Worm (Caenorhabditis elegans) whole organism, L4/young adult: Measurements from ENCODE around the gene ZK896.5.

Source experiments
- W03F9.2 ChIP-seq: fragments of 150-350 bp; optimal IDR thresholded peaks from 2 replicates; lab custom pipeline; 2014; ENCODE audit warnings: missing biosample characterization, missing genetic modification characterization
- dao-5 ChIP-seq: sonication (generic microtip); optimal IDR thresholded peaks from 2 replicates; lab custom pipeline; 2016; ENCODE audit warnings: missing genotype, missing genetic modification characterization, moderate library complexity, missing compliant biosample characterization
- him-1 ChIP-seq: sonication (generic microtip); optimal IDR thresholded peaks from 2 replicates; lab custom pipeline; 2016; ENCODE audit warnings: missing genotype, missing genetic modification reagents, missing genetic modification characterization, missing compliant biosample characterization

The ZK896.5 gene

DNA sequence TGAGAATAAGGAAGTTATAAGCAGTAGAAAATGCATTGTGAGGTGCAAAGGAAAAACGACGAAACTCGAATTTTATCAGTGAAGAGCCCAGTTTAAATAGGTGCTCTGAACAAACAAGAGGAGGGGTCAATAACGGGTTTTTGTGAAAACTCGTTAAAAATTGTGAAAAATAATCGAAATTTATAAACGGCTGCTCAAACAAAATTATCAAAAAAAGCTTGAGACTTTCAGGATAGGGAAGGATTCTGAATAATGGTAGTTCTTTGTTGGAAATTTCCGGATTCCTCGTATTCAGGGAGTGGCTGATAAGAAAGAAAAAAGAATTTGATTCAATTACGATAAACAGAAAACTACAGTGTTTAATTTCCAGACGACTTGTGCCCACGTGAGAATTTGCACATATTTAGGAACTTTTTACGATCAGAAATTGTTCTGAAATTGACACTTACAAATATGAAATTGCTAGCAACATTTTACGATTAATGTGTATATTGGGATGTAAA, 7.9 kb downstream of the ZK896.5 start, which contains the start of gene clec-187:
Gene clec-187 (minus strand): TSS at position 51 of the 503 bp plus-strand sequence.
- TF ChIP-seq dao-5 (tag; lab: Kevin White, UChicago) (no peak), W03F9.2 (tag; lab: Kevin White, UChicago) (no peak), him-1 (tag; lab: Kevin White, UChicago) (no peak)

DNA sequence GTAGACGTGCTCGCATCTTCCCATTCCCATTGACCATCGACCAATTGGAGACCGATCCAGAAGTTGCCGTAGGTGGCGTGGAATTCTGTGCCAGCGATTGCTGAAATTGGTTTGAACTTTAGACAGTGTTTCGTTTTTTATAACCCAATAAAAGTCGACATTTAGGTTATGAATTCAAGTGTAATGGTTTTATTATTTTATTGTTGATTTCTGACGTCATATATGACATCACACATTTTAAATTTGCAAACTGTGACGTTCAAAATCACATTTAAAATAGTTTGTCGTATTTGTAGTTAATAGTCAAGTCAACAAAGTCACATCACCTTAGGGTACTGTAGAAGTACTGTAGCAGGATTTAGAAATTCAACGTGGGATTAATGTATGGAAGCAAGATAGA, 9.1 kb downstream of the ZK896.5 start:
- TF ChIP-seq him-1 (tag; lab: Kevin White, UChicago) (no peak), dao-5 (tag; lab: Kevin White, UChicago) (no peak), W03F9.2 (tag; lab: Kevin White, UChicago) (no peak)

DNA sequence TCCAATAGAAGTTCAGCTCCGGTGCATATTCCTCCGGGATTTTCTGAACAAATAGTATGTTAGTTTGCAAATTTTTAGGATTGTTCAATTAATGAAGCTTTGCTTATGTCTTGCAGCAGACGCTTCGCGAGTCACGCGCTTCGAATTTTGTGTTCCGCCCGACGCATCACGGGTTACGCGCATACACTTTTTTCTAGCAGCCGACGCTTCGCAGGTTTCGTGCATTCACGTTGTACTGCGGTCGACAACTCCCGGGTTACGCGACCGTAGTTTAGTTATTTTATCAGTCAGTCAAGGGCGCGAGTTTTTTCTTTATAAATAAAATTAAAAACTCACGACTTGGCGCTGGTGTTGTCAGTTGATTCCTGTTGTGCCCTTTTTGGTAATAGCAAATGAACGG, 9.6 kb downstream of the ZK896.5 start:
- TF ChIP-seq dao-5 (tag; lab: Kevin White, UChicago) (no peak), W03F9.2 (tag; lab: Kevin White, UChicago) (no peak), him-1 (tag; lab: Kevin White, UChicago) (no peak)

DNA sequence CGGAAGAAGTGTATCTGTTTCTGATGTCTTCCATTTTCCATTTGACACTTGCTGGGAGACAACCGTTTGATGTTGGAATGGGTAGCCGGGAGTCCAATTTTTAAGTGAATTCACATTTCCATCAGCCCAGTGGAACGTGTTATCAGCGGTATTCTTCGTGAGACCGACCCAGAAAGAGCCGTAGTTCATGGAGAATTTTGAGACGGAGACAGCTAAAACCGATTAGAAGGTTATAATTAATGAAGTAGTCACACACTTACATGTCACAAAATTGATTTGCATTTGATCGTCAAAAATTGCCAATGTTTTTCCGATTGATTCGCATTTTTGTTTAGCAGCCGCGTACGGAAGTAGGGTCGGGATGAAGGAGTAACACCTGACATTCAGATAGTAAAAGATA, 10.1 kb downstream of the ZK896.5 start:
- TF ChIP-seq dao-5 (tag; lab: Kevin White, UChicago) (no peak), him-1 (tag; lab: Kevin White, UChicago) (no peak), W03F9.2 (tag; lab: Kevin White, UChicago) (no peak)

DNA sequence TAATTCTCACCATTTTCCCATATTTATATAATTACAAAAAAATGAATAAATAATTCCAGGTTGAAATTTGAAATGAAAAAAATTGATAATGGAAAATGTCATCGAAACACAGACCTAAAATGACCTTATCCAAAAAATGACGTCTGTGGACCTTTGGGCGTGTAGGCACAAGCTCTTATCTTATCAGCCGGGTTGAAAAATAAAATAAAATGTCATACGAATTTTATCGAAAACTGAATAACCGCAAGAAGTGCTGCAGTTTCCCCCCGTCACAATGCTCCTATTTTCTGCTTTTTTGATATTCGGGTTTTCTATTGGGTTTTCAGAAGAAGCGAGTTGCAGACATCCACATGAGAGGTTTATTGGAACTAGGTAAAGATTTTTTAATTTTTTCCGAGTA, 13.6 kb downstream of the ZK896.5 start, which contains the start of gene clec-186:
Gene clec-186 (plus strand): TSS at position 226 of the 400 bp plus-strand sequence.
- TF ChIP-seq him-1 (tag; lab: Kevin White, UChicago) (no peak), W03F9.2 (tag; lab: Kevin White, UChicago) (no peak), dao-5 (tag; lab: Kevin White, UChicago) (no peak)

DNA sequence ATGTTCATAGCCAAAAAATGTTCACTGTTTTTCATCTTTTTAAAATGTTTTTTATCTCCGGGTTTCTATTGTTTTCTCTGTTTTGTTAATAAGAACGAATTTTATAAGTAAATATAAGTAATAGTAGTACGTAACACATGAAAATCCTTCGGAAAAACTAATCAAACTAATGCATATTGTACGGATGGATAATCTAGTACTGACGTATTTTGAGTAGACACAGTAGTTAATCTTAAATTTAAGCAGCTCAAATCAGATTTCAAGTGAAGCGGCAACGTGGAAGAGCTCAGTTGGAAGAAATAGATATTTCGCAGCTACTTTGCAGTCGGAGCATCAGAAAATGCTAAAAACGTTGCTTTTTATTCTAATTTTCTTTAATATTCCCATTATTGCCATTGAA, 19.6 kb downstream of the ZK896.5 start, which contains the start of gene gcy-18:
Gene gcy-18 (plus strand): TSS at position 301 of the 400 bp plus-strand sequence.
- TF ChIP-seq dao-5 (tag; lab: Kevin White, UChicago) (no peak), W03F9.2 (tag; lab: Kevin White, UChicago) (no peak), him-1 (tag; lab: Kevin White, UChicago) (no peak)

DNA sequence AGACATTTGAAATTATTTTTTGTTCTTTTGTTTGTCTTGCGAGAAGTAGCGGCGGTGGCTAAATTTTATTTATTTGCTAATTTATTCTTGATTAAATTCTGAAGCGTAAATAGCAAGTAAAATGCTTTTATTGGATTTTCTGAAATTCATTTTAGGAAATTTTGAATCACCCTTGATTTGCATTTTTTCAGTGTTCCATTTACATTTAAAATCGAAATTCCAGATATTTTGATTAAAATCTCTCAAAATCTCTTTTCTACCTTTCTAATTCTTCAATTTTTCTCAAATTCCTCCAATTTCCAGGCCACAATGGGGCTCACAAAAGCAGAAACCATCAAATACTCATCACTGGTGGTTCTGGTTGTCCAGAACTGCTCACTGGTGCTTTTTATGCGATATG, 24.2 kb downstream of the ZK896.5 start, which contains the start of gene nstp-5:
Gene nstp-5 (plus strand): TSS at position 301 of the 400 bp plus-strand sequence.
- no peak for TF ChIP-seq dao-5 (tag; lab: Kevin White, UChicago)
- TF ChIP-seq him-1 (tag; lab: Kevin White, UChicago) = no peak
- TF ChIP-seq W03F9.2 (tag; lab: Kevin White, UChicago) = no peak

DNA sequence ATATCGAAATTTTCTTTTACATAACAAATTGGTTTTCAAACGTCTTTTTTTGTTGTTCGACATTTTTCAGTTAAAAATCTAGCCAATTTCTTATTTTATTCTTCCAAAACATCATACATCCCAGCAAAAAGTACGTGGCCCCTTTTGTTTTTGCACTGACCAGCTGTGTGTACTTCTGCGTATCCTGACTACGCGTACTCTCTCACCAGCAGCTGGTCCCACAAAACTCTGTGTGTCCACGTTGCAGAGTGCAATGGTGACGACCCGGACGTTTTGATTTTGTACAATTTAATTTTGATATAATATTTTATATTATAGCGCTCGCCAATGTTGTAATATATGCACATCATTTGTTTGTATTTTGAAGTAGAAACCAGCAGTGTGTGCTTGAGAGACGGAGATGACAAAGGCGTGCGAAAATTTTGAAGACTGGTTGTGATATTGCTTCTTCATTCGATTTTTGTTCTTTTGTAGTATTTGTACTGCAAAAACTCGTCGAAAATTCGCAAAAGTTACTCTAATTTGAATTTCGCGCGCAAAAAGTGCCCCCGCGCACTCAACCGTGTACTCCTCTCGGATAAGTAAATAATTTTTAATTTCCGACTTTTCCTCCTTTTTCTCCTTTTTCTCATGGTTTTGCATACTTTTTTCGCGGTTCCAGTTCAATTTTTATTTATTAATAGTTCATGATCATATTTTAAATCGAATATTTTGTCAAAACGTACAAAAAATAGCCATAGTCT, 24.9 kb downstream of the ZK896.5 start:
- TF ChIP-seq him-1 (tag; lab: Kevin White, UChicago) (no peak), W03F9.2 (tag; lab: Kevin White, UChicago) (no peak), dao-5 (tag; lab: Kevin White, UChicago) (no peak)

DNA sequence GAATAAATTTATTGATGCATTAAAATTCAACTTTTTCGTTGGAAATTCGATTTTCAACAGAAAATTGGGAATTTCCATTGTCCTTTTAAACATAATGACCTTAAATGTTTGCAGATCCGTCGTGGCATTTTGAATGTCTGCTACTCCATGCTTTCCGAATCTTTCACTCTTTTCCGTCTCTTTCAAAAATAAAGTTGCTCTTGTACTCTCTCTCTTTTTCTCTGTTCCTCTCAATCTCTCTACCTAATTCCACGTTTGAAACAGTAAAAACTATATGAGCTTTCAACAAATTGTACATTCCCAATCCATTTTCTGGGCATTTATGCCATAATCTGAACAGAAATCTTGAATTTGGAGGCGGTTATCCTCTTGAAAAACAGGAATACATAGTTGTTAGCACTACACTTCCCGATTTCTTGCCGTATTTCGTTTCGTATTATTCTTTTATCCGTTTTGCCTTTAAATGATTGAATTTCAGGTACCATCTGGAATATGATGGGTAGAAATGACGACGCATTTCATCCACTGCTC, 30.4 kb downstream of the ZK896.5 start, which contains the start of gene srf-3:
Gene srf-3 (plus strand): TSS at position 481 of the 531 bp plus-strand sequence.
- TF ChIP-seq W03F9.2 (tag; lab: Kevin White, UChicago) (no peak), him-1 (tag; lab: Kevin White, UChicago) (no peak), dao-5 (tag; lab: Kevin White, UChicago) (no peak)

DNA sequence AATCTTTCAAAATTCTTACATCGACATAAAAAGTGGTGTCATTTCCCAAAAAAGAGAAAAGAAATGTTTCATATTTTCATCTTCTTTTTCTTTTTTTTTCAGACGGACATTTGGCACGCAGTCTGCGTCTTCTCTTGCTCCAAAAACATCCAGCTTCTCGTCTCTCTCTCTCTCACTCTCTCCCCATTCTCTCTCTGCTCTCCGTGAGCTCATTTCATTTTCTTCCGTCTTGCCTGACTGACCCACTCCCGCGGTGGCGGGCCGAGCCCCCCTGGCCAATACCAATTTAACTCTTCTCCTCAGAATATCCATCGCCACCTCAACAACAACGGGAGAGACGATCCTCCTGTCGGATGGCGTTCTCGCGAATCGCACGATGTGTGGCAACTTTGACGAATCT, 33.8 kb downstream of the ZK896.5 start, which contains the start of gene txt-19:
Gene txt-19 (plus strand): TSS at position 304 of the 400 bp plus-strand sequence.
- TF ChIP-seq W03F9.2 (tag; lab: Kevin White, UChicago) = no peak
- TF ChIP-seq dao-5 (tag; lab: Kevin White, UChicago) = no peak
- TF ChIP-seq him-1 (tag; lab: Kevin White, UChicago) = no peak

DNA sequence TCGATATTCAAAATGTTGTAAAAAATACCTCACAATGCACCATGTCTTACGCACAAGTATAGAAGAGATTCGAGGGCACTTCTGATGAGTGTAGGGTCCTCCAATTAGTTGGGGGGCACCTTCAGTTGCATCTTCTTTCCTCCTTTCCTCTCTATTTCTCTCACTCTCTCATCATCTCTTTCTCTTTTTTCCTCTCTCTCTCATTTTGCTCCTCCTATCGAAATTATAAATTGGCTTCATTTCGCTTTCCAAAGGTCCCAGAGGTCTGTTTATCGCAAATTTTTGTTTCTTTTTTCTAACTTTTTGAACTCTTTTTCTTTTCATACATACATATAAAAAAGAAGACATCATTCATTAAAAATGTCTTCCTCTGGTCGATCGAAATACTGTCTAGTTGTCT, 36.5 kb downstream of the ZK896.5 start:
- TF ChIP-seq him-1 (tag; lab: Kevin White, UChicago) (no peak), W03F9.2 (tag; lab: Kevin White, UChicago) (no peak), dao-5 (tag; lab: Kevin White, UChicago) (no peak)

DNA sequence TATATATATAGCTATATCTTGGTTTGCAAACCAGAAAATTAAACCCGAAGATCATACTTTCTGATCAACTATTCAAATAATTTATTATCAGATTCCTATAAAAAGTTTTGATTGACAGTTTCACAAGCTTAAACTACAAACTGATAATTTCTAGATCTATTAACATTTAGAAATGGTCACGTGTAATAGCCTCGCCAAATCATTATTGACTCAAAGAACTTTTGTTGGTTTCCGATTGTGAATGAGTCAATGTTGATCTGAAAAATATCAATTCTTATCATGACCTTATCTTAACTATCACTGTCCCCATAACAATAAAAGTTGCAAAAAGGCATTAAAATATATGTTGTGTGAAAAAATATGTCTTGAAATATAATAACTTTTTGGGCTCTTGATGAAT, 37.3 kb downstream of the ZK896.5 start:
- no peak for TF ChIP-seq W03F9.2 (tag; lab: Kevin White, UChicago)
- no peak for TF ChIP-seq him-1 (tag; lab: Kevin White, UChicago)
- no peak for TF ChIP-seq dao-5 (tag; lab: Kevin White, UChicago)

DNA sequence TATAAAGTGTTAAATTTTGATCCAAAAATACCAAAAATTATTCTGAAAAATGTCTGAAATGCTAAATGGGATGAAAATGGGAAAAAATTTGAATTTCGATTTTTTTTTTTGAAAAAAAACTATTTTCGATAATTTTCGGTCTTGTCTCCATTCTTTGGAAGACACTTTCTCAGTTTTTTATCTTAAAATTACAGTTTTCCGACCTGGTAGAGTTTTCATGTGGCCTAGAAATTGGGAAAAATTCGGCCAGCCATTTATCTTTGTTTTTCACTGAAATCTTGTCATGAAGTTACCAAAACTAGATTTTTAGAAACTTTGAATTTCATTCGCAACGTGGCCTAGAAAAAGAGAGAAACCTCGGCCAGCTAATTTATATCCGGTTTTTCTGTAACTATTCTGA, 38.6 kb downstream of the ZK896.5 start:
- TF ChIP-seq him-1 (tag; lab: Kevin White, UChicago) = no peak
- no peak for TF ChIP-seq dao-5 (tag; lab: Kevin White, UChicago)
- no peak for TF ChIP-seq W03F9.2 (tag; lab: Kevin White, UChicago)
